Worm (Caenorhabditis elegans): Measurements from ENCODE around the gene C34E10.10.

DNA sequence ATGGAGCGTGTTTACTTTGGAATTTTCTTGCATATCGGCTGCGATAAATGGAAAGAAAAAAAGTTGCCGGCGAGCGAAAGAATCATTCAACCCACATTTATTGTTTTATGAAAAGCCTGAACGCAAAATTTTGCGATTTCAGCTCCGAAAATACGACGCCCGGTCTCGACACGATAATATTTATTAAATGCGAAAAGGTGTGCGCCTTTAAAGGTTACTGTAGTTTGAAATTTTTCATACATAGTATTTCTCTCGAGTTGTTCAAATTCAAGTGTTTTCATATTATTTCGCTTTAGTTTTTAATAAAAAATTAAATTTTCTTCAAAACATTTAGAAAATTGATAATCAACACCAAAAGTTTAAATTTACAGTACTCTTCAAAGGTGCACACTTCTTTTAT lies 18.7 kb downstream of the C34E10.10 start, which contains the start of gene syx-16:
- TF ChIP-seq skn-1 (tag; optimal IDR thresholded peaks at IDR 0.05) (no peak), snpc-4 (tag; optimal IDR thresholded peaks at IDR 0.05) (no peak), zag-1 (tag; optimal IDR thresholded peaks at IDR 0.05) (no peak), mdl-1 (tag; optimal IDR thresholded peaks at IDR 0.05) (no peak), ceh-28 (tag; optimal IDR thresholded peaks at IDR 0.05) (no peak), nhr-12 (tag; optimal IDR thresholded peaks at IDR 0.05) (no peak), egl-27 (tag; optimal IDR thresholded peaks at IDR 0.05) (no peak), ama-1 (optimal IDR thresholded peaks at IDR 0.05) (no peak)
